Fruit fly (Drosophila melanogaster): Measurements from ENCODE around the gene CG43342.

The CG43342 gene

DNA sequence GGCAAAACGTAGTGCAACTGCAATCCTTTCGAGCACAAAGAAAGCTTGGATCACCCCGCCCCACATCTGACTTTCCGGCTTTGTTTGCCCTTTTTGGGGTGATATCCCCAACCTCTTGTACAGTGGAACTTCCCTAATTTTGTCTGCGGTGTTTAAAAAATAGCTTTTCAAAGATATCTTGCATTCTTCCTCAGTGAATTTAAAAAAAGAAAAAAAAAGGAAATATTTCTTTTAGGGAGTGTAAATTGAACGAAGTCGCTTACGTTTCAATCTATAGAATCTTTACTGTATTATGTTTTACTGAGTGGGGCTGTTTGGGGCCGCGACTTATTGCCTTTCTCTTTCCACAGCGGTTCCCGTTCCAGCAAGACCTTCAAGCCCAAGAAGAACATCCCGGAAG is 40.5 kb downstream of the CG43342 start (continued):
- peak; percentile 27 for TF ChIP-seq gro (GFP tag; optimal IDR thresholded peaks at IDR 0.05)
- peak; percentile 30; the same call in 1 of the 2 replicates for TF ChIP-seq CG10959 (GFP tag; IDR thresholded peaks at IDR 0.05)
- no peak for TF ChIP-seq CG4854 (GFP tag; optimal IDR thresholded peaks at IDR 0.05)
- TF ChIP-seq E2f1 (GFP tag; IDR thresholded peaks at IDR 0.05), result peak; percentile 80
- TF ChIP-seq CG12155 (GFP tag; optimal IDR thresholded peaks at IDR 0.05), result peak; percentile 61
- peak; percentile 57 for TF ChIP-seq Dek (tag; optimal IDR thresholded peaks at IDR 0.05)
- TF ChIP-seq D19A (tag; optimal IDR thresholded peaks at IDR 0.05), result no peak
- 0 out of 2 replicates have a peak, but pooled peaks have one; percentile 34 for TF ChIP-seq Rx (GFP tag; IDR thresholded peaks at IDR 0.05)
- peak; percentile 59 for TF ChIP-seq tin (GFP tag; optimal IDR thresholded peaks at IDR 0.05)
- no peak for TF ChIP-seq fru (optimal IDR thresholded peaks at IDR 0.05)
- no peak for TF ChIP-seq en (GFP tag; optimal IDR thresholded peaks at IDR 0.05)
- peak; percentile 26 for TF ChIP-seq Mes4 (GFP tag; optimal IDR thresholded peaks at IDR 0.05)
- no peak for TF ChIP-seq CG17612 (GFP tag; IDR thresholded peaks at IDR 0.05)
- TF ChIP-seq Bteb2 (GFP tag; optimal IDR thresholded peaks at IDR 0.05), result peak; percentile 34
- TF ChIP-seq chif (GFP tag; optimal IDR thresholded peaks at IDR 0.05), result peak; percentile 24 to 51
- peak; percentile 72; the same call in 2 of the 3 replicates for TF ChIP-seq H15 (GFP tag; IDR thresholded peaks at IDR 0.05)
- peak; percentile 5 for TF ChIP-seq CG15696 (tag; optimal IDR thresholded peaks at IDR 0.05)
- TF ChIP-seq CG3407 (GFP tag; optimal IDR thresholded peaks at IDR 0.05), result no peak
- no peak for TF ChIP-seq Doc2 (GFP tag; IDR thresholded peaks at IDR 0.05)
- peak; percentile 84 for TF ChIP-seq lmd (GFP tag; IDR thresholded peaks at IDR 0.05)
- TF ChIP-seq grn (GFP tag; optimal IDR thresholded peaks at IDR 0.05), result no peak
- no peak for TF ChIP-seq CG31365 (tag; optimal IDR thresholded peaks at IDR 0.05)
- peak; percentile 51 for TF ChIP-seq CG14050 (GFP tag; IDR thresholded peaks at IDR 0.05)
- no peak for TF ChIP-seq usp (GFP tag; optimal IDR thresholded peaks at IDR 0.05)
- 0 out of 2 replicates have a peak, but pooled peaks have one; percentile 48 for TF ChIP-seq CG6272 (GFP tag; IDR thresholded peaks at IDR 0.05)
- peak; percentile 27 for TF ChIP-seq CG1792 (GFP tag; optimal IDR thresholded peaks at IDR 0.05)
- TF ChIP-seq CG16779 (GFP tag; IDR thresholded peaks at IDR 0.05), result no peak
- TF ChIP-seq CG18764 (GFP tag; optimal IDR thresholded peaks at IDR 0.05), result no peak
- peak; percentile 42; the same call in 1 of the 2 replicates for TF ChIP-seq sisA (GFP tag; IDR thresholded peaks at IDR 0.05)
- TF ChIP-seq Sry-β (GFP tag; optimal IDR thresholded peaks at IDR 0.05), result no peak
- TF ChIP-seq CG6689 (GFP tag; IDR thresholded peaks at IDR 0.05), result peak; percentile 71
- TF ChIP-seq CG1647 (GFP tag; optimal IDR thresholded peaks at IDR 0.05), result no peak
- TF ChIP-seq CG2889 (GFP tag; IDR thresholded peaks at IDR 0.05), result peak; percentile 45
- no peak for TF ChIP-seq NC2α (GFP tag; optimal IDR thresholded peaks at IDR 0.05)
- TF ChIP-seq CG11696 (GFP tag; IDR thresholded peaks at IDR 0.05), result peak; percentile 43; the same call in 1 of the 2 replicates
- TF ChIP-seq CG12769 (tag; optimal IDR thresholded peaks at IDR 0.05), result no peak
- TF ChIP-seq crp (GFP tag; optimal IDR thresholded peaks at IDR 0.05), result no peak
- TF ChIP-seq Trl (optimal IDR thresholded peaks at IDR 0.05), result no peak
- TF ChIP-seq Trl (GFP tag; optimal IDR thresholded peaks at IDR 0.05), result peak; percentile 29
- no peak for TF ChIP-seq tll (GFP tag; optimal IDR thresholded peaks at IDR 0.05)
- TF ChIP-seq ro (GFP tag; IDR thresholded peaks at IDR 0.05), result no peak
- TF ChIP-seq CHES-1-like (GFP tag; optimal IDR thresholded peaks at IDR 0.05), result no peak
- peak; percentile 29; the same call in 1 of the 2 replicates for TF ChIP-seq gt (GFP tag; IDR thresholded peaks at IDR 0.05)
- no peak for TF ChIP-seq CG4707 (GFP tag; optimal IDR thresholded peaks at IDR 0.05)
- TF ChIP-seq lbe (GFP tag; optimal IDR thresholded peaks at IDR 0.05), result peak; percentile 64
- no peak for TF ChIP-seq ems (GFP tag; optimal IDR thresholded peaks at IDR 0.05)
- TF ChIP-seq Tbp (GFP tag; optimal IDR thresholded peaks at IDR 0.05), result no peak
- TF ChIP-seq ken (GFP tag; IDR thresholded peaks at IDR 0.05), result peak; percentile 70; the same call in 2 of the 3 replicates
- no peak for TF ChIP-seq Hmx (GFP tag; optimal IDR thresholded peaks at IDR 0.05)
- peak; percentile 35 for TF ChIP-seq CG7556 (GFP tag; optimal IDR thresholded peaks at IDR 0.05)
- TF ChIP-seq eyg (GFP tag; optimal IDR thresholded peaks at IDR 0.05), result peak; percentile 60
- TF ChIP-seq BtbVII (GFP tag; optimal IDR thresholded peaks at IDR 0.05), result no peak
- peak; percentile 64; the same call in 1 of the 2 replicates for TF ChIP-seq HLH3B (GFP tag; IDR thresholded peaks at IDR 0.05)
